Worm (Caenorhabditis elegans) whole organism, L2 larva: ENCODE results near the gene H41C03.1.

Experiments used
- nhr-6 ChIP-seq: fragments of 150-350 bp; optimal IDR thresholded peaks from 2 replicates; lab custom pipeline; 2014; ENCODE audit warnings: missing biosample characterization, missing genetic modification characterization
- ztf-11 ChIP-seq: sonication (generic microtip); optimal IDR thresholded peaks from 2 replicates; lab custom pipeline; 2017; ENCODE audit warnings: missing biosample characterization, missing genetic modification characterization

ce11 chrII:5833136-5833535, 21.1 kb upstream of the H41C03.1 start, which contains the start of gene gtap-1:
- no peak for TF ChIP-seq nhr-6
- no peak for TF ChIP-seq ztf-11 (tag; lab: Kevin White, UChicago)
